Worm (Caenorhabditis elegans): Measurements from ENCODE around the gene M110.3.

ce11 chrII:8248745-8249144 is 32.3 kb upstream of the M110.3 start, which contains the start of the genes F35C11.2 and F35C11.4:
- TF ChIP-seq ama-1 (optimal IDR thresholded peaks at IDR 0.05) (no peak), tra-4 (tag; optimal IDR thresholded peaks at IDR 0.05) (no peak)
